Worm (Caenorhabditis elegans) whole organism, early embryonic: ENCODE data around the gene fbxb-65.

Experiments
- B0310.2 ChIP-seq: sonication (generic microtip); optimal IDR thresholded peaks from 2 replicates; lab custom pipeline; 2016; ENCODE audit warnings: mild to moderate bottlenecking, missing genetic modification characterization, missing compliant biosample characterization
- F13C5.2 ChIP-seq: sonication (generic microtip); optimal IDR thresholded peaks from 2 replicates; lab custom pipeline; 2017; ENCODE audit warnings: mild to moderate bottlenecking, missing genetic modification characterization, inconsistent platforms, missing compliant biosample characterization
- aly-1 ChIP-seq: sonication (generic microtip); optimal IDR thresholded peaks from 2 replicates; lab custom pipeline; 2016; ENCODE audit warnings: missing genetic modification characterization, missing compliant biosample characterization
- ama-1 ChIP-seq: fragments of 150-350 bp; optimal IDR thresholded peaks from 2 replicates; lab custom pipeline; 2014
- ceh-13 ChIP-seq: fragments of 200-800 bp; sonication (Bioruptor generic); optimal IDR thresholded peaks from 2 replicates; lab custom pipeline; 2018; ENCODE audit warnings: mild to moderate bottlenecking, missing genetic modification characterization, missing compliant biosample characterization
- ceh-36 ChIP-seq: sonication (generic microtip); optimal IDR thresholded peaks from 2 replicates; lab custom pipeline; 2016; ENCODE audit warnings: missing genetic modification characterization, inconsistent platforms, missing compliant biosample characterization
- ets-7 ChIP-seq: sonication (generic microtip); optimal IDR thresholded peaks from 2 replicates; lab custom pipeline; 2016; ENCODE audit warnings: missing genotype, missing genetic modification characterization, missing compliant biosample characterization
- flt-1 ChIP-seq: fragments of 200-800 bp; sonication (Bioruptor generic); IDR thresholded peaks from 2 replicates; pipeline ENCODE4 v1.3.6; 2022; ENCODE audit warnings: missing genetic modification characterization, missing compliant biosample characterization
- hmbx-1 ChIP-seq: sonication (generic microtip); optimal IDR thresholded peaks from 2 replicates; lab custom pipeline; 2016; ENCODE audit warnings: mild to moderate bottlenecking, missing genetic modification characterization, missing compliant biosample characterization
- hmg-4 ChIP-seq: fragments of 200-800 bp; sonication (Bioruptor generic); optimal IDR thresholded peaks from 2 replicates; lab custom pipeline; 2018; ENCODE audit warnings: mild to moderate bottlenecking, missing genetic modification characterization, missing compliant biosample characterization
- hnd-1 ChIP-seq: sonication (generic microtip); optimal IDR thresholded peaks from 2 replicates; lab custom pipeline; 2016; ENCODE audit warnings: missing genetic modification characterization, missing compliant biosample characterization
- pes-1 ChIP-seq: fragments of 200-800 bp; sonication (Bioruptor generic); IDR thresholded peaks from 2 replicates; pipeline ENCODE4 v1.3.6; 2022; ENCODE audit warnings: missing genetic modification reagents, missing genetic modification characterization, missing compliant biosample characterization
- scrt-1 ChIP-seq: fragments of 200-800 bp; sonication (Bioruptor generic); IDR thresholded peaks from 2 replicates; pipeline ENCODE4 v1.3.6; 2022; ENCODE audit warnings: missing genetic modification characterization, missing compliant biosample characterization
- sea-1 ChIP-seq: fragments of 200-800 bp; sonication (Bioruptor generic); conservative IDR thresholded peaks from 2 replicates; pipeline ENCODE4 v1.3.6; 2022; ENCODE audit warnings: missing genetic modification characterization, missing compliant biosample characterization
- tbx-11 ChIP-seq: fragments of 200-800 bp; sonication (Bioruptor generic); IDR thresholded peaks from 2 replicates; pipeline ENCODE4 v1.3.6; 2022; ENCODE audit warnings: missing genetic modification characterization, missing compliant biosample characterization
- tbx-37 ChIP-seq: fragments of 200-800 bp; sonication (Bioruptor generic); conservative IDR thresholded peaks from 2 replicates; pipeline ENCODE4 v1.3.6; 2022; ENCODE audit warnings: missing genetic modification reagents, missing genetic modification characterization, missing compliant biosample characterization
- tra-4 ChIP-seq: sonication (generic microtip); optimal IDR thresholded peaks from 2 replicates; lab custom pipeline; 2017; ENCODE audit warnings: missing genetic modification characterization, missing compliant biosample characterization

Gene fbxb-65

ce11 chrV:19371253-19371652, 41.9 kb downstream of the fbxb-65 start, which contains the start of gene Y43F8A.2:
Y43F8A.2 (plus strand) TSS chrV:19371553.
- no peak for TF ChIP-seq flt-1 (GFP tag; lab: Robert Waterston, UW)
- no peak for TF ChIP-seq aly-1 (tag; lab: Kevin White, UChicago)
- no peak for TF ChIP-seq ceh-36

- TF ChIP-seq B0310.2 (tag; lab: Kevin White, UChicago) (no peak), tra-4 (no peak), tbx-37 (GFP tag; lab: Robert Waterston, UW) (0 out of 2 replicates have a peak, but pooled peaks have one; percentile 6), aly-1 (tag; lab: Kevin White, UChicago) (no peak)
Measured at ce11 chrV:19371777-19372176, 42.4 kb downstream of the fbxb-65 start.

- no peak for TF ChIP-seq hmg-4 (GFP tag; lab: Kevin White, UChicago)
- no peak for TF ChIP-seq B0310.2 (tag; lab: Kevin White, UChicago)
- TF ChIP-seq ets-7 (tag; lab: Kevin White, UChicago) = no peak
- no peak for TF ChIP-seq tbx-37 (GFP tag; lab: Robert Waterston, UW)
- no peak for TF ChIP-seq ama-1 (lab: Kevin White, UChicago)
- no peak for TF ChIP-seq sea-1 (GFP tag; lab: Robert Waterston, UW)
- TF ChIP-seq F13C5.2 = no peak
- no peak for TF ChIP-seq hmbx-1 (tag; lab: Kevin White, UChicago)
- TF ChIP-seq pes-1 = no peak
- TF ChIP-seq scrt-1 (GFP tag; lab: Robert Waterston, UW) = no peak
- TF ChIP-seq tra-4 = no peak
- no peak for TF ChIP-seq hnd-1
- TF ChIP-seq tbx-11 = no peak
- TF ChIP-seq aly-1 (tag; lab: Kevin White, UChicago) = no peak
- no peak for TF ChIP-seq ceh-13 (GFP tag; lab: Kevin White, UChicago)
- no peak for TF ChIP-seq ceh-36
- no peak for TF ChIP-seq flt-1 (GFP tag; lab: Robert Waterston, UW)
Measured at ce11 chrV:19377014-19377494, 47.7 kb downstream of the fbxb-65 start, which contains the start of gene nceh-1. nceh-1 (plus strand) TSS chrV:19377444.
